Worm (Caenorhabditis elegans): Measurements from ENCODE around the gene C53A3.3.

Gene C53A3.3

ce11 chrV:5763787-5764186, 7.5 kb downstream of the C53A3.3 start, which contains the start of gene pgph-3 (continued):
- TF ChIP-seq pha-4 (tag; optimal IDR thresholded peaks at IDR 0.05) (peak; percentile 68), nhr-76 (tag; optimal IDR thresholded peaks at IDR 0.05) (peak; percentile 54), egl-27 (tag; optimal IDR thresholded peaks at IDR 0.05) (peak; percentile 62)

ce11 chrV:5765081-5765480, 8.8 kb downstream of the C53A3.3 start, which contains the start of gene pgph-2:
Gene pgph-2, plus strand, starts transcription at chrV:5765127.
- peak; percentile 74 for TF ChIP-seq elt-2 (tag; optimal IDR thresholded peaks at IDR 0.05)
- TF ChIP-seq eor-1 (tag; optimal IDR thresholded peaks at IDR 0.05) = no peak
- peak; percentile 18 for TF ChIP-seq pha-4 (tag; optimal IDR thresholded peaks at IDR 0.05)
- TF ChIP-seq pqm-1 (tag; optimal IDR thresholded peaks at IDR 0.05) = peak; percentile 76
- no peak for TF ChIP-seq ZK546.5 (tag; optimal IDR thresholded peaks at IDR 0.05)

- TF ChIP-seq nfya-1 (tag; optimal IDR thresholded peaks at IDR 0.05; ENCODE audit: insufficient read depth) = peak; percentile 42
- TF ChIP-seq mdl-1 (tag; optimal IDR thresholded peaks at IDR 0.05) = peak; percentile 7
- TF ChIP-seq tbx-2 (tag; optimal IDR thresholded peaks at IDR 0.05) = peak; percentile 32
- peak; percentile 54 for TF ChIP-seq ceh-28 (tag; optimal IDR thresholded peaks at IDR 0.05)
- peak; percentile 87 for TF ChIP-seq elt-2 (tag; optimal IDR thresholded peaks at IDR 0.05)
- peak; percentile 72 for TF ChIP-seq pqm-1 (tag; optimal IDR thresholded peaks at IDR 0.05)
- peak; percentile 20 for TF ChIP-seq elt-1 (tag; optimal IDR thresholded peaks at IDR 0.05)
- peak; percentile 45 for TF ChIP-seq unc-62 (GFP tag; optimal IDR thresholded peaks at IDR 0.05)
- TF ChIP-seq lin-15B (tag; optimal IDR thresholded peaks at IDR 0.05) = no peak
- peak; percentile 88 for TF ChIP-seq nhr-43 (tag; optimal IDR thresholded peaks at IDR 0.05; ENCODE audit: poor library complexity, severe bottlenecking)
- peak; percentile 62 for TF ChIP-seq nhr-25 (tag; optimal IDR thresholded peaks at IDR 0.05)
- peak; percentile 56 for TF ChIP-seq jun-1 (tag; optimal IDR thresholded peaks at IDR 0.05)
- peak; percentile 24 for TF ChIP-seq egl-5 (tag; optimal IDR thresholded peaks at IDR 0.05)
- TF ChIP-seq egl-27 (tag; optimal IDR thresholded peaks at IDR 0.05) = peak; percentile 45
- no peak for TF ChIP-seq fos-1 (tag; optimal IDR thresholded peaks at IDR 0.05)
- no peak for TF ChIP-seq aly-2 (tag; optimal IDR thresholded peaks at IDR 0.05)
- peak in 2 of 3 experiments; percentile 18 to 63 for TF ChIP-seq elt-3 (tag; optimal IDR thresholded peaks at IDR 0.05)
- TF ChIP-seq lin-39 (tag; optimal IDR thresholded peaks at IDR 0.05) = peak; percentile 42
- TF ChIP-seq nhr-23 (tag; optimal IDR thresholded peaks at IDR 0.05) = peak; percentile 95
- TF ChIP-seq ztf-11 (tag; optimal IDR thresholded peaks at IDR 0.05) = no peak
- TF ChIP-seq fkh-2 (tag; optimal IDR thresholded peaks at IDR 0.05) = no peak
- TF ChIP-seq mml-1 (tag; optimal IDR thresholded peaks at IDR 0.05) = peak; percentile 63
- no peak for TF ChIP-seq ZK546.5 (tag; optimal IDR thresholded peaks at IDR 0.05)
These were observed 12.0 kb downstream of the C53A3.3 start for ce11 chrV:5768292-5768695.

DNA sequence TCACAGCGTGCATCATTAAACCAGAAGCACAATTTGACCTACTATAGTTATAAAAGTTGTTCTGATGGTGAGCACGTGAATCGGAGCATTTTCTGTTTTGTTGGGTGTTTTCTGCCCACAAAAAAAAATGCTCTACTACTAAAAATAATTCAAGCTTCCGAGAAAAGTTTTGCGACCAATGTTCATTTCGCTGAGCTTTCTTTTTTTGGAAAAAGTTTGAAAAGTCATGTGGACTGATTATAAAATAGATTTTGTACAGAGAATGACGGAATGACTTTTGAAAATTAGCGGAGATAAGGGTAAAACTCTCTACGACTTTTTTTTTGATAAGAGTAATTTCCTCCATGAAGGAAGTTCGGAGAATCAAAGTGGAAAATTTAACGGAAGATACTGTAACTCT, 13.2 kb downstream of the C53A3.3 start:
- TF ChIP-seq nhr-28 (tag; optimal IDR thresholded peaks at IDR 0.05) (no peak), elt-2 (tag; optimal IDR thresholded peaks at IDR 0.05) (peak; percentile 81), pqm-1 (tag; optimal IDR thresholded peaks at IDR 0.05) (peak; percentile 69)

DNA sequence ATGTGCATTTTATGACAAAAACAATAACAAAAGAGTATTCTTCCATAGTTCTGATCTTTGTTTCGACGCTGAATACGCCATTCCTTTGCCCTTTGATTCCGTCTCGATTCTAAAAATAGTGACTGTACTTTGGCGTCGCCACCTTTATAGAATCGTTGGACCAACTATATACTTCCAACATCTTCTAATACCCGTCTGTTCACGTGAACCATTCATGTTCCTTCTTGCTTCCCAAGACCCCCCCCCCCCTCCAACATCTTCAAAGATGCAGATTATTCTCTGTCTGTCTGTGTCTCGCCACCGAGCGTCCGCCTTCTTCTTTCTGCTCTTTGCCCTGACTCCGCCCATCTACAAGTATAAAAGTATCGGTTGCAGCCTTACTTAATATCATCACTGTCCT, 13.7 kb downstream of the C53A3.3 start:
- TF ChIP-seq unc-39 (tag; optimal IDR thresholded peaks at IDR 0.05) = no peak
- no peak for TF ChIP-seq elt-3 (tag; optimal IDR thresholded peaks at IDR 0.05)
- peak; percentile 14 for TF ChIP-seq nhr-23 (tag; optimal IDR thresholded peaks at IDR 0.05)
- TF ChIP-seq fos-1 (tag; optimal IDR thresholded peaks at IDR 0.05) = no peak
- TF ChIP-seq nhr-11 (tag; optimal IDR thresholded peaks at IDR 0.05) = no peak

DNA sequence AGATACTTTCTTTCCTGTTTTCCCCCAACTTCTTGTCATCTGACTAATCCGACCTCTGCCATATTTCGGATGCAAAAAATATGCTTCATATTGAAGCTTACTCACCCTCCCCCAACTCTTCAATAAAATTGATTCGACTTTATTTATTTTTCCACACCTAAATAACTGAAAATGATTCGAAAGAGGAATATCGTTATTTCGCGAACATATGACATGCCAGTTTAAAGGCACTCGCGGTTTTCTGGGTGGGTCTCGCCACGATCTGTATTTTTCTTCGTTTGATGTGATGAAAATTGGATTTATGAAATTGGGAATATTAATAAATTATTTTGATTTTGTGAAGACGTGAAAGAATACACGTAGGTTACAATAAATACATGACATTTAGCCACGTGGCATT, 15.3 kb downstream of the C53A3.3 start, which contains the start of gene F44E7.3:
Gene F44E7.3, plus strand, starts transcription at position 319 of the 400 bp plus-strand sequence.
- TF ChIP-seq ZK546.5 (tag; optimal IDR thresholded peaks at IDR 0.05) = no peak
- TF ChIP-seq nhr-23 (tag; optimal IDR thresholded peaks at IDR 0.05) = peak; percentile 27
- TF ChIP-seq ama-1 (optimal IDR thresholded peaks at IDR 0.05) = peak; percentile 26
- no peak for TF ChIP-seq fkh-10 (GFP tag; optimal IDR thresholded peaks at IDR 0.05)

Measured in whole organism, L3 larva.